Worm (Caenorhabditis elegans) whole organism, L4 larva: ENCODE measurements around the gene F19C6.4.

Source experiments
- F49E8.2 ChIP-seq: sonication (generic microtip); optimal IDR thresholded peaks from 2 replicates; lab custom pipeline; 2016; ENCODE audit warnings: missing compliant biosample characterization, mild to moderate bottlenecking, missing genetic modification characterization, borderline replicate concordance
- T26A8.4 ChIP-seq: fragments of 200-800 bp; sonication (Bioruptor generic); IDR thresholded peaks from 2 replicates; pipeline ENCODE4 v1.3.6; 2022; ENCODE audit warnings: missing genetic modification characterization, missing compliant biosample characterization
- Y105C5A.15 ChIP-seq: fragments of 200-800 bp; sonication (Bioruptor generic); IDR thresholded peaks from 2 replicates; pipeline ENCODE4 v1.3.6; 2022; ENCODE audit warnings: missing genetic modification characterization, missing compliant biosample characterization
- Y75B8A.6 ChIP-seq: fragments of 200-800 bp; sonication (Bioruptor generic); IDR thresholded peaks from 2 replicates; pipeline ENCODE4 v1.3.6; 2022; ENCODE audit warnings: missing genetic modification reagents, missing genetic modification characterization, missing compliant biosample characterization
- ZK337.2 ChIP-seq: fragments of 200-800 bp; sonication (Bioruptor generic); IDR thresholded peaks from 2 replicates; pipeline ENCODE4 v1.3.6; 2022; ENCODE audit warnings: missing genetic modification reagents, missing genetic modification characterization, missing compliant biosample characterization
- aha-1 ChIP-seq: fragments of 150-350 bp; peaks from one replicate; lab custom pipeline; 2014; ENCODE audit warnings: missing biosample characterization, missing genetic modification characterization
- aly-2 ChIP-seq: sonication (generic microtip); optimal IDR thresholded peaks from 2 replicates; lab custom pipeline; 2018; ENCODE audit warnings: missing biosample characterization, missing genetic modification characterization
- ceh-32 ChIP-seq: sonication (generic microtip); optimal IDR thresholded peaks from 2 replicates; lab custom pipeline; 2016; ENCODE audit warnings: mild to moderate bottlenecking, missing genetic modification characterization, missing compliant biosample characterization; ENCODE audit not compliant: poor library complexity
- ceh-82 ChIP-seq: sonication (generic microtip); optimal IDR thresholded peaks from 2 replicates; lab custom pipeline; 2017; ENCODE audit warnings: missing biosample characterization, missing genetic modification characterization
- ces-1 ChIP-seq: fragments of 150-350 bp; sonication (generic microtip); optimal IDR thresholded peaks from 4 replicates; lab custom pipeline; 2014; ENCODE audit warnings: missing biosample characterization, missing genetic modification reagents, missing genetic modification characterization
- cey-2 ChIP-seq: sonication (generic microtip); optimal IDR thresholded peaks from 3 replicates; lab custom pipeline; 2017; ENCODE audit warnings: missing genetic modification characterization, mild to moderate bottlenecking, missing compliant biosample characterization, antibody characterized with exemption, borderline replicate concordance; ENCODE audit not compliant: insufficient read depth
- daf-16 ChIP-seq, 3 experiments: sonication (generic microtip); optimal IDR thresholded peaks; 2 replicates each; lab custom pipeline; 2016 to 2017; ENCODE audit warnings: missing genetic modification characterization in 3 of 3, missing genetic modification reagents in 3 of 3, mild to moderate bottlenecking in 2 of 3, missing compliant biosample characterization in 2 of 3, missing biosample characterization in 1 of 3, moderate library complexity in 1 of 3
- dmd-6 ChIP-seq: fragments of 200-800 bp; sonication (Bioruptor generic); IDR thresholded peaks from 2 replicates; pipeline ENCODE4 v1.3.6; 2022; ENCODE audit warnings: missing genetic modification reagents, missing genetic modification characterization, missing compliant biosample characterization
- dmd-9 ChIP-seq: fragments of 200-800 bp; sonication (Bioruptor generic); IDR thresholded peaks from 2 replicates; pipeline ENCODE4 v1.3.6; 2022; ENCODE audit warnings: missing genetic modification reagents, missing genetic modification characterization, missing compliant biosample characterization
- hmg-1.1 ChIP-seq: fragments of 200-800 bp; sonication (Bioruptor generic); IDR thresholded peaks from 2 replicates; pipeline ENCODE4 v1.3.6; 2022; ENCODE audit warnings: missing genetic modification reagents, missing genetic modification characterization, missing compliant biosample characterization
- lin-1 ChIP-seq: fragments of 200-800 bp; sonication (Bioruptor generic); IDR thresholded peaks from 2 replicates; pipeline ENCODE4 v1.3.6; 2022; ENCODE audit warnings: missing genetic modification reagents, missing genetic modification characterization, missing compliant biosample characterization
- lin-15B ChIP-seq: fragments of 150-350 bp; sonication (generic microtip); optimal IDR thresholded peaks from 3 replicates; lab custom pipeline; 2014; ENCODE audit warnings: missing biosample characterization, missing genetic modification characterization
- lsy-2 ChIP-seq, 2 experiments: fragments of 150-350 bp in 1 of 2; sonication (generic microtip) in 1 of 2; optimal IDR thresholded peaks; 2 replicates each; lab custom pipeline; 2014 to 2017; ENCODE audit warnings: missing biosample characterization in 2 of 2, missing genetic modification characterization in 2 of 2
- madf-9 ChIP-seq: fragments of 200-800 bp; sonication (Bioruptor generic); conservative IDR thresholded peaks from 2 replicates; pipeline ENCODE4 v1.3.6; 2022; ENCODE audit warnings: missing genetic modification reagents, missing genetic modification characterization, missing compliant biosample characterization
- mes-2 ChIP-seq: sonication (generic microtip); optimal IDR thresholded peaks from 2 replicates; lab custom pipeline; 2016; ENCODE audit warnings: missing genotype, mild to moderate bottlenecking, missing genetic modification characterization, missing compliant biosample characterization; ENCODE audit not compliant: poor library complexity, severe bottlenecking
- mxl-2 ChIP-seq: fragments of 200-800 bp; sonication (Bioruptor generic); conservative IDR thresholded peaks from 2 replicates; pipeline ENCODE4 v1.3.6; 2022; ENCODE audit warnings: missing genetic modification reagents, missing genetic modification characterization, missing compliant biosample characterization
- nhr-102 ChIP-seq: sonication (generic microtip); optimal IDR thresholded peaks from 2 replicates; lab custom pipeline; 2016; ENCODE audit warnings: mild to moderate bottlenecking, missing genetic modification characterization, moderate library complexity, missing compliant biosample characterization
- nhr-111 ChIP-seq: fragments of 200-800 bp; sonication (Bioruptor generic); optimal IDR thresholded peaks from 2 replicates; lab custom pipeline; 2018; ENCODE audit warnings: mild to moderate bottlenecking, missing genetic modification characterization, missing compliant biosample characterization
- nhr-28 ChIP-seq: fragments of 150-350 bp; optimal IDR thresholded peaks from 2 replicates; lab custom pipeline; 2014; ENCODE audit warnings: missing biosample characterization, missing genetic modification characterization
- nhr-41 ChIP-seq: fragments of 200-800 bp; sonication (Bioruptor generic); IDR thresholded peaks from 2 replicates; pipeline ENCODE4 v1.3.6; 2022; ENCODE audit warnings: missing genetic modification reagents, missing genetic modification characterization, missing compliant biosample characterization
- nhr-6 ChIP-seq: fragments of 150-350 bp; optimal IDR thresholded peaks from 2 replicates; lab custom pipeline; 2014; ENCODE audit warnings: missing biosample characterization, missing genetic modification characterization
- php-3 ChIP-seq: fragments of 200-800 bp; sonication (Bioruptor generic); IDR thresholded peaks from 2 replicates; pipeline ENCODE4 v1.3.6; 2022; ENCODE audit warnings: missing genetic modification reagents, missing genetic modification characterization, missing compliant biosample characterization
- rbr-2 ChIP-seq: sonication (generic microtip); optimal IDR thresholded peaks from 2 replicates; lab custom pipeline; 2016; ENCODE audit warnings: missing genotype, missing genetic modification characterization, missing compliant biosample characterization
- sdz-12 ChIP-seq: fragments of 200-800 bp; sonication (Bioruptor generic); optimal IDR thresholded peaks from 2 replicates; lab custom pipeline; 2018; ENCODE audit warnings: mild to moderate bottlenecking, missing genetic modification characterization, missing compliant biosample characterization
- snpc-1.2 ChIP-seq: fragments of 200-800 bp; sonication (Bioruptor generic); IDR thresholded peaks from 2 replicates; pipeline ENCODE4 v1.3.6; 2022; ENCODE audit warnings: missing genetic modification reagents, missing genetic modification characterization, missing compliant biosample characterization
- snpc-4 ChIP-seq: fragments of 150-350 bp; optimal IDR thresholded peaks from 2 replicates; lab custom pipeline; 2014; ENCODE audit warnings: missing biosample characterization, missing genetic modification characterization
- tra-1 ChIP-seq: fragments of 200-800 bp; sonication (Bioruptor generic); IDR thresholded peaks from 2 replicates; pipeline ENCODE4 v1.3.6; 2022; ENCODE audit warnings: missing genetic modification reagents, missing genetic modification characterization, missing compliant biosample characterization
- unc-39 ChIP-seq: sonication (generic microtip); optimal IDR thresholded peaks from 2 replicates; lab custom pipeline; 2017; ENCODE audit warnings: missing biosample characterization, missing genetic modification characterization
- unc-62 ChIP-seq, 3 experiments: fragments of 150-350 bp in 1 of 3; sonication (generic microtip); optimal IDR thresholded peaks in 2 of 3; peaks in 1 of 3; 1 replicate in 1 of 3; 2 replicates in 2 of 3; lab custom pipeline; 2014 to 2017; ENCODE audit warnings: missing biosample characterization in 3 of 3, missing genetic modification characterization in 3 of 3, missing genetic modification reagents in 3 of 3, missing genotype in 1 of 3
- zfp-3 ChIP-seq: fragments of 200-800 bp; sonication (Bioruptor generic); conservative IDR thresholded peaks from 2 replicates; pipeline ENCODE4 v1.3.6; 2022; ENCODE audit warnings: missing genetic modification reagents, missing genetic modification characterization, missing compliant biosample characterization
- zip-2 ChIP-seq: fragments of 150-350 bp; optimal IDR thresholded peaks from 2 replicates; lab custom pipeline; 2014; ENCODE audit warnings: missing biosample characterization, missing genetic modification characterization
- ztf-11 ChIP-seq: fragments of 150-350 bp; optimal IDR thresholded peaks from 2 replicates; lab custom pipeline; 2014; ENCODE audit warnings: missing biosample characterization, missing genetic modification characterization

Gene F19C6.4

DNA sequence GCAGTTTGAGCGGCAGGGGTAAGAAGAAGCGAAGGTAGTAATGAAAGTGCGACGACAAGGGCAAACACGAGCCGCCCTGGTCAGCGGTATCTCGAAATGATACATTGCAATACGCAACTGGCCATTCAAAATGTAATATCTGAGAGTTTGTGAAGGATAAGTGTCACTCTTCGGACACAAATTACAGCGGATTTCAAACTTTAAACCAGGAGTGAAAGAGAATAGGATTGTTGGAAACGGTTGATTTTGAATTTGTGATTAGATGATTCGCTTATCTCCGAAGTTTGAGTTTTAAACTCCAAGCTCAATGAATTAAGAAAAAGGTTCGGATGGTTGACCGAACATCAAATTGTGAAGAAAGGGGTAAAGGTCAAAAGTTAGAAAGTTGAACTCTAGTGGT, 29.5 kb upstream of the F19C6.4 start, which contains the start of gene ZC374.2:
ZC374.2 (minus strand) TSS at position 101 of the 400 bp plus-strand sequence.
- TF ChIP-seq snpc-1.2 (GFP tag; lab: Robert Waterston, UW) (no peak), ceh-82 (tag; lab: Kevin White, UChicago) (no peak), ceh-32 (tag; lab: Kevin White, UChicago) (no peak), unc-39 (no peak), Y105C5A.15 (GFP tag; lab: Robert Waterston, UW) (no peak), dmd-9 (no peak), nhr-102 (tag; lab: Kevin White, UChicago) (no peak), hmg-1.1 (no peak), mes-2 (tag; lab: Kevin White, UChicago) (no peak), dmd-6 (no peak), sdz-12 (GFP tag; lab: Kevin White, UChicago) (no peak), aly-2 (tag; lab: Kevin White, UChicago) (no peak), zfp-3 (GFP tag; lab: Robert Waterston, UW) (no peak), F49E8.2 (no peak), zip-2 (tag; lab: Kevin White, UChicago) (no peak), mxl-2 (GFP tag; lab: Robert Waterston, UW) (no peak), nhr-28 (tag; lab: Kevin White, UChicago) (no peak), rbr-2 (tag; lab: Kevin White, UChicago) (no peak), ZK337.2 (no peak), ztf-11 (no peak)

DNA sequence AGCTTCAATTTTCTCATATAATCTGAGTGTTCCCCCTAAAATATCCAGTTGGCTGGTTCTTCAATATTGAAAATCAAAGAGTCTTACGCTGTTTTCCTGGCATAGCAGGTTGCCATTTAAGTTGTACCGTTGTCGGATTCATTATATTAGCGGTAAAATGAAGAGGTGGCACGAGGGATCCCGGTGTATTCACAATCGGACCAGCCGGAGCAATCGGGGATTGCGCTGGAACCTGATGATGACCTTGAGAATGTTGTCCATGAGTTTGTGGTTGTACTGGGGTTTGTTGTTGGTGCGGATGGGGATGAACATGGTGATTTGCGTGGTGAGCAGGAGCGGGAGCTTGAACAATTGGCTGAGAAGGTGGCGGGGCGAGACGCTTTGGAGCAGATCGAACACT, 26.6 kb upstream of the F19C6.4 start:
- no peak for TF ChIP-seq lin-15B (tag; lab: Kevin White, UChicago)
- TF ChIP-seq tra-1, result no peak
- no peak for TF ChIP-seq T26A8.4 (GFP tag; lab: Robert Waterston, UW)
- TF ChIP-seq aha-1 (tag; lab: Kevin White, UChicago), result peak; percentile 94

DNA sequence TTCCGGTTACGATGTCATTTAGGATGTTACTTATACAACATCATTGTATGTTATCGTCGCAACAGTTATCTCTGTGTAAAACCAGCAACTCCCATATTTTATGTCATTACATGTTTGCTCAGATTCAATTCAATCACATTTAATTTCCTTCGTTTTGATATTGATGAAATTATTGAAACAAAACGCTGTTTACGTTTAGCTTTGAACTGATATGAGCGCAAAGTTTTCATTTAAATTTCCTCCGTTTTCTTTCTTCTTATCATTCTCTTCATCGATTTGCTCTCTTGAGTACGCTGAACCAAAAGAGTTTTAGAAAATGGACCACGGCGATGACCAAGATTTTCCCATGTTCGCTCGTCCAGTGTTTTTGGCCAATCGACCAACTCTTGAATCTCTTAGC, 13.0 kb upstream of the F19C6.4 start, which contains the start of gene sek-6:
sek-6 (plus strand) TSS at position 315 of the 400 bp plus-strand sequence.
- TF ChIP-seq nhr-6 (no peak), php-3 (GFP tag; lab: Robert Waterston, UW) (no peak), unc-62 (GFP tag; optimal IDR thresholded peaks at IDR 0.05 in 1 of 2; lab: Kevin White, UChicago) (peak in 1 of 2 experiments; percentile 29), unc-62 (tag; optimal IDR thresholded peaks at IDR 0.05; lab: Kevin White, UChicago) (no peak), daf-16 (GFP tag; optimal IDR thresholded peaks at IDR 0.05; lab: Kevin White, UChicago) (no peak), daf-16 (tag; optimal IDR thresholded peaks at IDR 0.05; lab: Kevin White, UChicago) (peak; percentile 88)
- TF ChIP-seq, all 104 proteins: peak for 2

DNA sequence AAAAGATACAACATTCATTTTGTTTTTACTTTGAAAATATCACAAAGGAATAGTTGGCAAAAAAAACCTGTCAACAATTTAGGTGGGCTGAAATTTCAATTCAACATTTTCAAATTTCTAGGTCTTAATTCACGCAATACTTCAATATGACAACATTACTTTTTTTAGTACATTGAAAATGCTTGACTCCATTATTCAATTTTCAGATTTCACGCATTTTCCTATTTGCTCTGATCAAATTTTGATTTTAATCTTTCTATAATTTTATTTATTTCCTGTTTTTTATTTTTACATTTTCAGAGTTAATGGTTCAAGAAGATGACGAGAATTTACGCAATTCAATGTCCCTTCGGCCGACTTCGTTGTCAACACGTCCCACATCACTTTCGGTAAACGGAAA, 9.7 kb upstream of the F19C6.4 start, which contains the start of gene mkk-4:
mkk-4 (plus strand) TSS at position 301 of the 400 bp plus-strand sequence.
- TF ChIP-seq ZK337.2 (no peak), nhr-41 (no peak), snpc-4 (no peak), unc-62 (GFP tag; optimal IDR thresholded peaks at IDR 0.05 in 1 of 2; lab: Kevin White, UChicago) (no peak), unc-62 (tag; optimal IDR thresholded peaks at IDR 0.05; lab: Kevin White, UChicago) (no peak), ztf-11 (no peak), lin-1 (GFP tag; lab: Robert Waterston, UW) (no peak), Y75B8A.6 (GFP tag; lab: Robert Waterston, UW) (no peak), lsy-2 (tag; optimal IDR thresholded peaks at IDR 0.05; lab: Kevin White, UChicago) (no peak), nhr-111 (GFP tag; lab: Kevin White, UChicago) (no peak), cey-2 (tag; lab: Kevin White, UChicago) (no peak), ces-1 (no peak), madf-9 (no peak), tra-1 (no peak), mes-2 (tag; lab: Kevin White, UChicago) (no peak)
- TF ChIP-seq, all 104 proteins: peak for 0
